Fruit fly (Drosophila melanogaster): ENCODE results near the gene CG6938.

DNA sequence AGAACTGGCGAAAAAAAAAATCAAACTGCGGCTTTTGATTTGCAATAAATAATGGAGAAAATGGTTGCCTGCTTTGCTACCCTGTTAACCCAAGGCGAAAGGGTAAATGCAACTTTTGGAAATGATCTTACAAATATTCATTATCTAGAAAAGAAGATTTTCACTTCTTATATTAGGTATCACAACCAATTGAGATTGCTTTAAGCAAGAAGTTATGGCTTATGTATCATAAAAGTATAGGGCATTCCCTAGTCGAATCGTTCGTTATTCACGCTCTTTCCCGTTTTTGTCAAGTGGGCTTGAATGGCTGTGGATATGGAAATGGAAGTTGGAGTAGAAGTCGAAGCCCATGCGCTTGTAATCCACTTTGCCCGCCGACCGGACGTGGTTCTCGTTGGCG, 45.8 kb downstream of the CG6938 start:
- no peak for TF ChIP-seq sage (GFP tag; optimal IDR thresholded peaks at IDR 0.05)
- peak; percentile 16 for TF ChIP-seq HLH106 (tag; optimal IDR thresholded peaks at IDR 0.05)
- TF ChIP-seq usp (GFP tag; optimal IDR thresholded peaks at IDR 0.05) = no peak
- TF ChIP-seq psq (GFP tag; optimal IDR thresholded peaks at IDR 0.05) = no peak
- TF ChIP-seq dmrt93B (GFP tag; optimal IDR thresholded peaks at IDR 0.05) = peak; percentile 7
- TF ChIP-seq h (GFP tag; optimal IDR thresholded peaks at IDR 0.05) = peak; percentile 59
- TF ChIP-seq pan (optimal IDR thresholded peaks at IDR 0.05) = peak; percentile 13
- peak; percentile 29 for TF ChIP-seq OdsH (GFP tag; optimal IDR thresholded peaks at IDR 0.05)
